Worm (Caenorhabditis elegans): ENCODE results near the gene ZK1058.3.

DNA sequence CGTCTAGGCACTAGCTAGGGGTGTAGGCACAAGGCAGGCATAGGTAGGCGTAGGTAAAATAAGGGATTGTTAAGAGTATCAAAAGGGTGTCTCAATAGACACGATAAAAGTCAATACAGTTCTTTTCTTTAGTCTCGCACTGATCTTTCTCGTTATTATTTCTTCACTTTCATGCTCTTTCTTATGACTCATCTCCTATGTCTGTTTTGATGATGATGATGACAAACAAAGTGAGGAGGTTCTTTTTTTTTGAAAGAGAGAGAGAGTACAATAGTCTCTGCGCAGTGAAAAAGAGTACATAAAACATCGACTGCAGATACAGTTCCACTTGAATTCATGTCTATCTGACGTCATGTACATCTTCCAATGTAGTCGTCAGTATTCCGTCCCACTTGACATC lies 28.8 kb upstream of the ZK1058.3 start:
- TF ChIP-seq ceh-13 (GFP tag; optimal IDR thresholded peaks at IDR 0.05) (no peak), ceh-36 (tag; optimal IDR thresholded peaks at IDR 0.05) (no peak), B0310.2 (tag; optimal IDR thresholded peaks at IDR 0.05) (no peak), F13C5.2 (tag; optimal IDR thresholded peaks at IDR 0.05) (no peak), ama-1 (optimal IDR thresholded peaks at IDR 0.05) (no peak)
